Worm (Caenorhabditis elegans): ENCODE measurements around the gene sru-40.

sru-40 gene

DNA sequence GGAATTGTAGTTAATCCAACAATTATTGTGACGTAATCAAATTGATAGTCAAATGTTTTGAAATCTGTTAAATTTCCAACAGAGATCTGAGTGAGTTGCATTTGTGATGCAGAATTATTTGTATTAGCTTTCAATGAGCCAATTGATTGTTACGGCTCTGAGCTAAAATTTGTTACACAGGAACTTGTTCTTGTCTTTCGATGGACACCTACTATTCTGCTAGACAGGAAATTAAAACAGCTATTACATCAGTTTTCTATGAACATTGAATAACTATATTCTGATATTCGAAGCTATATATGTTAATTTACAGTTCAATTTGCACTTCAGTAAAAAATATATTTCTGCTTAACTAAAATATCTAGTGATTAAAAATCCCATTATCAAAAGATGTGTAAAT, at the start of gene sru-40:
Gene sru-40, minus strand, starts transcription at position 101 of the 400 bp plus-strand sequence.
- peak; percentile 46 for TF ChIP-seq zip-8 (tag; optimal IDR thresholded peaks at IDR 0.05)
- TF ChIP-seq lsy-2 (tag; optimal IDR thresholded peaks at IDR 0.05): no peak
- TF ChIP-seq unc-39 (tag; optimal IDR thresholded peaks at IDR 0.05): no peak

DNA sequence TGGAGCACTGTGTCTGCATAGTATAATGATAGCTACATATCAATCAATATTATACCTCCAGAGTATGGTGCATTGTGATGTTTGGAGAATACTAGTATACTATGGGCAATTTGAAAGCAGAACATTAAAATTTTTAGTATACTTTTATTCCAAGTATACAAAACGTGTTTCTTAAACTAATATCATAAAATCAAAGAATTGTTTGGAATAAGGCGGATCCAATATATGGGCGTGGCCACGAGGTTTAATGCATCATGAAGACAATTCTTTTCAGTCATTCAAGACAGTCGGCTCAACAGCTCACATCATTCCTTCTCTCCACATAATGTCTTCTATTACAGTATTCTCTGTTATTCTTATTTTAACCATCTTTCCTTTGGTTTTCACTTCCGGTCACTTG, 46.1 kb upstream of the sru-40 start, which contains the start of gene sdz-31:
Gene sdz-31, plus strand, starts transcription at position 301 of the 400 bp plus-strand sequence.
- TF ChIP-seq mls-2 (tag; optimal IDR thresholded peaks at IDR 0.05) (no peak), snpc-4 (tag; optimal IDR thresholded peaks at IDR 0.05) (no peak), elt-1 (tag; optimal IDR thresholded peaks at IDR 0.05; ENCODE audit: borderline replicate concordance, insufficient read depth) (no peak), tbx-8 (GFP tag; optimal IDR thresholded peaks at IDR 0.05) (no peak), unc-120 (tag; optimal IDR thresholded peaks at IDR 0.05; ENCODE audit: poor library complexity, severe bottlenecking) (no peak), M03D4.4 (tag; optimal IDR thresholded peaks at IDR 0.05) (no peak), ceh-43 (GFP tag; optimal IDR thresholded peaks at IDR 0.05) (no peak), bed-3 (GFP tag; optimal IDR thresholded peaks at IDR 0.05) (no peak), sem-2 (GFP tag; optimal IDR thresholded peaks at IDR 0.05) (no peak), lin-32 (GFP tag; optimal IDR thresholded peaks at IDR 0.05) (no peak), nhr-28 (tag; optimal IDR thresholded peaks at IDR 0.05) (no peak)

- TF ChIP-seq ceh-83 (GFP tag; optimal IDR thresholded peaks at IDR 0.05) (no peak), ceh-43 (GFP tag; optimal IDR thresholded peaks at IDR 0.05) (no peak), M03D4.4 (tag; optimal IDR thresholded peaks at IDR 0.05) (no peak), flh-1 (GFP tag; optimal IDR thresholded peaks at IDR 0.05) (no peak), snpc-4 (tag; optimal IDR thresholded peaks at IDR 0.05) (no peak), nhr-28 (tag; optimal IDR thresholded peaks at IDR 0.05) (no peak), blmp-1 (tag; optimal IDR thresholded peaks at IDR 0.05) (no peak), hlh-1 (tag; optimal IDR thresholded peaks at IDR 0.05) (no peak), drap-1 (GFP tag; optimal IDR thresholded peaks at IDR 0.05) (no peak), lin-32 (GFP tag; optimal IDR thresholded peaks at IDR 0.05) (no peak), ces-1 (GFP tag; optimal IDR thresholded peaks at IDR 0.05) (no peak), ztf-11 (tag; optimal IDR thresholded peaks at IDR 0.05) (no peak), cnd-1 (tag; optimal IDR thresholded peaks at IDR 0.05) (no peak), bed-3 (GFP tag; optimal IDR thresholded peaks at IDR 0.05) (no peak), unc-39 (tag; optimal IDR thresholded peaks at IDR 0.05) (no peak), lin-13 (tag; optimal IDR thresholded peaks at IDR 0.05) (no peak)
Observed at ce11 chrV:9879404-9879803, 45.6 kb upstream of the sru-40 start, which contains the start of gene srab-26. Gene srab-26 (minus strand): TSS chrV:9879504.

ce11 chrV:9871339-9871738, 37.5 kb upstream of the sru-40 start, which contains the start of gene srab-18:
Gene srab-18 (minus strand): TSS chrV:9871439.
- TF ChIP-seq unc-120 (tag; optimal IDR thresholded peaks at IDR 0.05; ENCODE audit: poor library complexity, severe bottlenecking) (no peak), ceh-43 (GFP tag; optimal IDR thresholded peaks at IDR 0.05) (no peak), bed-3 (GFP tag; optimal IDR thresholded peaks at IDR 0.05) (no peak), hlh-1 (tag; optimal IDR thresholded peaks at IDR 0.05) (no peak), nhr-12 (tag; optimal IDR thresholded peaks at IDR 0.05) (no peak), ces-1 (GFP tag; optimal IDR thresholded peaks at IDR 0.05) (no peak), mab-5 (tag; optimal IDR thresholded peaks at IDR 0.05) (no peak), ceh-83 (GFP tag; optimal IDR thresholded peaks at IDR 0.05) (no peak), drap-1 (GFP tag; optimal IDR thresholded peaks at IDR 0.05) (no peak), sptf-1 (tag; optimal IDR thresholded peaks at IDR 0.05) (no peak), ceh-39 (tag; optimal IDR thresholded peaks at IDR 0.05) (no peak), nhr-237 (tag; optimal IDR thresholded peaks at IDR 0.05) (no peak), elt-3 (tag; optimal IDR thresholded peaks at IDR 0.05) (no peak)

ce11 chrV:9868311-9868710, 34.5 kb upstream of the sru-40 start, which contains the start of gene srab-17:
Gene srab-17 (minus strand): TSS chrV:9868411.
- TF ChIP-seq cnd-1 (tag; optimal IDR thresholded peaks at IDR 0.05): no peak
- no peak for TF ChIP-seq hlh-1 (tag; optimal IDR thresholded peaks at IDR 0.05)
- TF ChIP-seq lin-13 (tag; optimal IDR thresholded peaks at IDR 0.05): no peak
- TF ChIP-seq mep-1 (tag; optimal IDR thresholded peaks at IDR 0.05): no peak
- no peak for TF ChIP-seq zip-8 (tag; optimal IDR thresholded peaks at IDR 0.05)
- TF ChIP-seq blmp-1 (tag; optimal IDR thresholded peaks at IDR 0.05): no peak
- no peak for TF ChIP-seq sptf-1 (tag; optimal IDR thresholded peaks at IDR 0.05)
- TF ChIP-seq ceh-39 (tag; optimal IDR thresholded peaks at IDR 0.05): no peak
- TF ChIP-seq nhr-2 (tag; optimal IDR thresholded peaks at IDR 0.05): no peak
- TF ChIP-seq pha-4 (tag; optimal IDR thresholded peaks at IDR 0.05): no peak
- no peak for TF ChIP-seq nhr-12 (tag; optimal IDR thresholded peaks at IDR 0.05)
- TF ChIP-seq lin-32 (GFP tag; optimal IDR thresholded peaks at IDR 0.05): no peak
- no peak for TF ChIP-seq drap-1 (GFP tag; optimal IDR thresholded peaks at IDR 0.05)
- TF ChIP-seq ceh-83 (GFP tag; optimal IDR thresholded peaks at IDR 0.05): no peak
- no peak for TF ChIP-seq ham-2 (GFP tag; optimal IDR thresholded peaks at IDR 0.05)
- TF ChIP-seq elt-3 (tag; optimal IDR thresholded peaks at IDR 0.05): no peak
- no peak for TF ChIP-seq snpc-4 (tag; optimal IDR thresholded peaks at IDR 0.05)
- no peak for TF ChIP-seq nhr-28 (tag; optimal IDR thresholded peaks at IDR 0.05)
- TF ChIP-seq sem-2 (GFP tag; optimal IDR thresholded peaks at IDR 0.05): no peak
- TF ChIP-seq lsy-2 (tag; optimal IDR thresholded peaks at IDR 0.05): no peak

Data from whole organism, mixed stage, embryonic.